Worm (Caenorhabditis elegans): ENCODE measurements around the gene D1005.4.

D1005.4 gene

ce11 chrX:1441602-1442183 is 43.9 kb downstream of the D1005.4 start:
- TF ChIP-seq ceh-8 (GFP tag; optimal IDR thresholded peaks at IDR 0.05) (peak; percentile 1), nhr-11 (tag; optimal IDR thresholded peaks at IDR 0.05) (no peak)

ce11 chrX:1440161-1440560 is 45.5 kb downstream of the D1005.4 start, which contains the start of gene sedl-1:
sedl-1 (minus strand) TSS chrX:1440261.
- TF ChIP-seq zag-1 (tag; optimal IDR thresholded peaks at IDR 0.05) (no peak), mep-1 (tag; optimal IDR thresholded peaks at IDR 0.05) (no peak), nhr-84 (tag; optimal IDR thresholded peaks at IDR 0.05) (no peak), nhr-28 (tag; optimal IDR thresholded peaks at IDR 0.05) (no peak), rnt-1 (tag; optimal IDR thresholded peaks at IDR 0.05) (no peak), lin-35 (GFP tag; optimal IDR thresholded peaks at IDR 0.05) (no peak), fkh-10 (GFP tag; optimal IDR thresholded peaks at IDR 0.05) (no peak), C04F5.9 (tag; optimal IDR thresholded peaks at IDR 0.05) (no peak), grh-1 (GFP tag; IDR thresholded peaks at IDR 0.05) (no peak), nhr-71 (tag; optimal IDR thresholded peaks at IDR 0.05) (no peak), dsc-1 (tag; optimal IDR thresholded peaks at IDR 0.05) (no peak), unc-86 (tag; optimal IDR thresholded peaks at IDR 0.05) (no peak)

DNA sequence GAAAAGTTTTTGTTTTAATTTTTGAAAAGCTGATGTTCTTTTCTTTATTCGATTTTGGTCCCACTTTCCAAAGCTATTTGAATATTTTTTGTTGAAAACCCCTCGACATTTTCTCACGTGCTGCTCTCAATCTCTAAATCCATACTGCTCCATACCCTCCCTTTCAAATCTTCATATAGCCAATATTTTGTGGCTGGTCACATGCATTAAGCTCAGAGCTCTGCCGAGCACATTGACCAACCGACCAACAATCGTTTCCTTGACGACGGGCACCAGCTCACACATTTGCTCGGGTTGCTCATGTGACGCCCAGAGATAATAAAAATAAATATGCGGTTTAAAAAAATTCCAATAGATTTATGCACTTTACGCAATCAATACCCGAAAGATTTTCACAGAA is 46.7 kb downstream of the D1005.4 start:
- no peak for TF ChIP-seq blmp-1 (tag; optimal IDR thresholded peaks at IDR 0.05)
- TF ChIP-seq nhr-90 (tag; optimal IDR thresholded peaks at IDR 0.05; ENCODE audit: poor library complexity), result no peak
- TF ChIP-seq nhr-71 (tag; optimal IDR thresholded peaks at IDR 0.05), result peak; percentile 35
- no peak for TF ChIP-seq ceh-90 (tag; optimal IDR thresholded peaks at IDR 0.05)
- TF ChIP-seq sptf-1 (tag; optimal IDR thresholded peaks at IDR 0.05), result no peak
- no peak for TF ChIP-seq irx-1 (tag; optimal IDR thresholded peaks at IDR 0.05)
- peak; percentile 68 for TF ChIP-seq nhr-47 (tag; optimal IDR thresholded peaks at IDR 0.05)
- peak in 1 of 2 experiments; percentile 8 for TF ChIP-seq mdl-1 (tag; optimal IDR thresholded peaks at IDR 0.05)
- TF ChIP-seq nhr-237 (tag; optimal IDR thresholded peaks at IDR 0.05), result no peak
- no peak for TF ChIP-seq tlp-1 (tag; optimal IDR thresholded peaks at IDR 0.05)
- no peak for TF ChIP-seq mep-1 (tag; optimal IDR thresholded peaks at IDR 0.05)
- peak; percentile 57 for TF ChIP-seq fkh-10 (GFP tag; optimal IDR thresholded peaks at IDR 0.05)
- TF ChIP-seq lin-14 (GFP tag; optimal IDR thresholded peaks at IDR 0.05), result peak; percentile 21
- no peak for TF ChIP-seq zag-1 (tag; optimal IDR thresholded peaks at IDR 0.05)
- TF ChIP-seq ztf-11 (tag; optimal IDR thresholded peaks at IDR 0.05), result no peak
- no peak for TF ChIP-seq nhr-12 (tag; optimal IDR thresholded peaks at IDR 0.05)
- peak; percentile 34 for TF ChIP-seq skn-1 (tag; optimal IDR thresholded peaks at IDR 0.05)
- no peak for TF ChIP-seq ztf-4 (tag; optimal IDR thresholded peaks at IDR 0.05)
- TF ChIP-seq sox-4 (tag; optimal IDR thresholded peaks at IDR 0.05), result peak; percentile 76
- no peak for TF ChIP-seq nhr-76 (tag; optimal IDR thresholded peaks at IDR 0.05)
- TF ChIP-seq nhr-77 (tag; optimal IDR thresholded peaks at IDR 0.05), result no peak
- TF ChIP-seq Y116A8C.19 (tag; optimal IDR thresholded peaks at IDR 0.05; ENCODE audit: borderline replicate concordance), result no peak
- TF ChIP-seq rnt-1 (tag; optimal IDR thresholded peaks at IDR 0.05), result peak; percentile 16
- TF ChIP-seq dpl-1 (GFP tag; optimal IDR thresholded peaks at IDR 0.05), result peak in 1 of 3 experiments; percentile 6
- no peak for TF ChIP-seq unc-62 (GFP tag; optimal IDR thresholded peaks at IDR 0.05)
- TF ChIP-seq mef-2 (tag; optimal IDR thresholded peaks at IDR 0.05), result no peak
- TF ChIP-seq egl-13 (tag; optimal IDR thresholded peaks at IDR 0.05), result peak; percentile 44
- no peak for TF ChIP-seq ets-5 (GFP tag; IDR thresholded peaks at IDR 0.05)
- TF ChIP-seq snpc-4 (tag; optimal IDR thresholded peaks at IDR 0.05), result no peak
- no peak for TF ChIP-seq ceh-63 (GFP tag; optimal IDR thresholded peaks at IDR 0.05)
- no peak for TF ChIP-seq sup-37 (GFP tag; optimal IDR thresholded peaks at IDR 0.05)
- no peak for TF ChIP-seq unc-98 (GFP tag; IDR thresholded peaks at IDR 0.05)
- TF ChIP-seq nhr-85 (tag), result no peak
- no peak for TF ChIP-seq lin-39 (tag; optimal IDR thresholded peaks at IDR 0.05)
- TF ChIP-seq lin-35 (GFP tag; optimal IDR thresholded peaks at IDR 0.05), result no peak
- TF ChIP-seq unc-30 (tag; optimal IDR thresholded peaks at IDR 0.05), result no peak
- no peak for TF ChIP-seq zip-4 (GFP tag; optimal IDR thresholded peaks at IDR 0.05)
- TF ChIP-seq hlh-4 (tag; optimal IDR thresholded peaks at IDR 0.05), result no peak
- no peak for TF ChIP-seq C16A3.4 (tag; optimal IDR thresholded peaks at IDR 0.05)
- TF ChIP-seq vab-15 (tag; optimal IDR thresholded peaks at IDR 0.05), result no peak
- TF ChIP-seq pag-3 (tag; optimal IDR thresholded peaks at IDR 0.05; ENCODE audit: borderline replicate concordance, insufficient read depth), result no peak

Data from whole organism, L1 larva.